Worm (Caenorhabditis elegans) whole organism, L4 larva: Measurements from ENCODE around the gene ttn-1.

ENCODE experiments used
- D1046.2 ChIP-seq: fragments of 200-800 bp; sonication (Bioruptor generic); IDR thresholded peaks from 2 replicates; pipeline ENCODE4 v1.3.6; 2022; ENCODE audit warnings: missing genetic modification characterization, missing compliant biosample characterization
- F10B5.3 ChIP-seq: sonication (generic microtip); optimal IDR thresholded peaks from 2 replicates; lab custom pipeline; 2016; ENCODE audit warnings: mild to moderate bottlenecking, missing genetic modification characterization, missing compliant biosample characterization
- T20F7.1 ChIP-seq: fragments of 200-800 bp; sonication (Bioruptor generic); optimal IDR thresholded peaks from 2 replicates; lab custom pipeline; 2018; ENCODE audit warnings: mild to moderate bottlenecking, missing genetic modification characterization, missing compliant biosample characterization
- T26A8.4 ChIP-seq: fragments of 200-800 bp; sonication (Bioruptor generic); IDR thresholded peaks from 2 replicates; pipeline ENCODE4 v1.3.6; 2022; ENCODE audit warnings: missing genetic modification characterization, missing compliant biosample characterization
- Y5F2A.4 ChIP-seq: fragments of 200-800 bp; sonication (Bioruptor generic); optimal IDR thresholded peaks from 2 replicates; lab custom pipeline; 2018; ENCODE audit warnings: mild to moderate bottlenecking, missing genetic modification characterization, missing compliant biosample characterization
- ZK337.2 ChIP-seq: fragments of 200-800 bp; sonication (Bioruptor generic); IDR thresholded peaks from 2 replicates; pipeline ENCODE4 v1.3.6; 2022; ENCODE audit warnings: missing genetic modification reagents, missing genetic modification characterization, missing compliant biosample characterization
- arid-1 ChIP-seq: fragments of 200-800 bp; sonication (Bioruptor generic); conservative IDR thresholded peaks from 2 replicates; pipeline ENCODE4 v1.3.6; 2022; ENCODE audit warnings: missing genetic modification reagents, missing genetic modification characterization, missing compliant biosample characterization
- attf-4 ChIP-seq: sonication (generic microtip); optimal IDR thresholded peaks from 3 replicates; lab custom pipeline; 2017; ENCODE audit warnings: missing biosample characterization, missing genetic modification characterization
- ceh-20 ChIP-seq: fragments of 200-800 bp; sonication (Bioruptor generic); IDR thresholded peaks from 2 replicates; pipeline ENCODE4 v1.3.6; 2022; ENCODE audit warnings: missing genetic modification reagents, missing genetic modification characterization, missing compliant biosample characterization
- ceh-62 ChIP-seq: sonication (generic microtip); optimal IDR thresholded peaks from 2 replicates; lab custom pipeline; 2017; ENCODE audit warnings: missing biosample characterization, missing genetic modification characterization
- ces-1 ChIP-seq: fragments of 150-350 bp; sonication (generic microtip); optimal IDR thresholded peaks from 4 replicates; lab custom pipeline; 2014; ENCODE audit warnings: missing biosample characterization, missing genetic modification reagents, missing genetic modification characterization
- cey-2 ChIP-seq: sonication (generic microtip); optimal IDR thresholded peaks from 3 replicates; lab custom pipeline; 2017; ENCODE audit warnings: missing genetic modification characterization, mild to moderate bottlenecking, missing compliant biosample characterization, antibody characterized with exemption, borderline replicate concordance; ENCODE audit not compliant: insufficient read depth
- daf-12 ChIP-seq: fragments of 150-350 bp; optimal IDR thresholded peaks from 2 replicates; lab custom pipeline; 2014; ENCODE audit warnings: missing biosample characterization, missing genetic modification reagents, missing genetic modification characterization
- daf-19 ChIP-seq: fragments of 200-800 bp; sonication (Bioruptor generic); conservative IDR thresholded peaks from 2 replicates; pipeline ENCODE4 v1.3.6; 2022; ENCODE audit warnings: missing genetic modification characterization, missing compliant biosample characterization
- dmd-6 ChIP-seq: fragments of 200-800 bp; sonication (Bioruptor generic); IDR thresholded peaks from 2 replicates; pipeline ENCODE4 v1.3.6; 2022; ENCODE audit warnings: missing genetic modification reagents, missing genetic modification characterization, missing compliant biosample characterization
- dmd-8 ChIP-seq: fragments of 200-800 bp; sonication (Bioruptor generic); IDR thresholded peaks from 2 replicates; pipeline ENCODE4 v1.3.6; 2022; ENCODE audit warnings: missing genetic modification characterization, missing compliant biosample characterization
- duxl-1 ChIP-seq: sonication (generic microtip); optimal IDR thresholded peaks from 2 replicates; lab custom pipeline; 2016; ENCODE audit warnings: mild to moderate bottlenecking, missing genetic modification characterization, moderate library complexity, missing compliant biosample characterization; ENCODE audit not compliant: poor library complexity
- dve-1 ChIP-seq: sonication (generic microtip); optimal IDR thresholded peaks from 2 replicates; lab custom pipeline; 2017; ENCODE audit warnings: antibody characterized with exemption, mild to moderate bottlenecking, missing genetic modification characterization, missing compliant biosample characterization; ENCODE audit not compliant: insufficient read depth
- gei-8 ChIP-seq: fragments of 200-800 bp; sonication (Bioruptor generic); optimal IDR thresholded peaks from 2 replicates; lab custom pipeline; 2018; ENCODE audit warnings: mild to moderate bottlenecking, missing genetic modification characterization, missing compliant biosample characterization
- hif-1 ChIP-seq, 2 experiments: sonication (generic microtip); optimal IDR thresholded peaks; 2 replicates each; lab custom pipeline; 2016 to 2017; ENCODE audit warnings: missing compliant biosample characterization in 2 of 2, missing genetic modification characterization in 2 of 2, missing genetic modification reagents in 2 of 2, missing genotype in 2 of 2, mild to moderate bottlenecking in 1 of 2
- lim-7 ChIP-seq: fragments of 200-800 bp; sonication (Bioruptor generic); IDR thresholded peaks from 2 replicates; pipeline ENCODE4 v1.3.6; 2022; ENCODE audit warnings: missing genetic modification characterization, missing compliant biosample characterization
- lin-29 ChIP-seq: fragments of 200-800 bp; sonication (Bioruptor generic); IDR thresholded peaks from 2 replicates; pipeline ENCODE4 v1.3.6; 2022; ENCODE audit warnings: missing genetic modification reagents, missing genetic modification characterization, missing compliant biosample characterization
- lin-38 ChIP-seq: fragments of 200-800 bp; sonication (Bioruptor generic); IDR thresholded peaks from 2 replicates; pipeline ENCODE4 v1.3.6; 2022; ENCODE audit warnings: missing genetic modification reagents, missing genetic modification characterization, missing compliant biosample characterization
- lin-39 ChIP-seq: fragments of 150-350 bp; optimal IDR thresholded peaks from 2 replicates; lab custom pipeline; 2014; ENCODE audit warnings: missing biosample characterization, missing genetic modification reagents, missing genetic modification characterization
- lir-3 ChIP-seq: sonication (generic microtip); optimal IDR thresholded peaks from 2 replicates; lab custom pipeline; 2016; ENCODE audit warnings: mild to moderate bottlenecking, missing genetic modification characterization, missing compliant biosample characterization
- lsy-2 ChIP-seq, 2 experiments: fragments of 150-350 bp in 1 of 2; sonication (generic microtip) in 1 of 2; optimal IDR thresholded peaks; 2 replicates each; lab custom pipeline; 2014 to 2017; ENCODE audit warnings: missing biosample characterization in 2 of 2, missing genetic modification characterization in 2 of 2
- madf-9 ChIP-seq: fragments of 200-800 bp; sonication (Bioruptor generic); conservative IDR thresholded peaks from 2 replicates; pipeline ENCODE4 v1.3.6; 2022; ENCODE audit warnings: missing genetic modification reagents, missing genetic modification characterization, missing compliant biosample characterization
- mdl-1 ChIP-seq, 2 experiments: fragments of 150-350 bp in 1 of 2; sonication (generic microtip) in 1 of 2; optimal IDR thresholded peaks; 2 replicates each; lab custom pipeline; 2014 to 2017; ENCODE audit warnings: missing biosample characterization in 2 of 2, missing genetic modification characterization in 2 of 2
- mdt-29 ChIP-seq: fragments of 200-800 bp; sonication (Bioruptor generic); IDR thresholded peaks from 2 replicates; pipeline ENCODE4 v1.3.6; 2022; ENCODE audit warnings: missing genetic modification reagents, missing genetic modification characterization, missing compliant biosample characterization
- nhr-10 ChIP-seq: fragments of 150-350 bp; optimal IDR thresholded peaks from 2 replicates; lab custom pipeline; 2014; ENCODE audit warnings: missing biosample characterization, missing genetic modification characterization
- nhr-11 ChIP-seq: fragments of 150-350 bp; optimal IDR thresholded peaks from 2 replicates; lab custom pipeline; 2014; ENCODE audit warnings: missing biosample characterization, missing genetic modification characterization
- nhr-28 ChIP-seq: fragments of 150-350 bp; optimal IDR thresholded peaks from 2 replicates; lab custom pipeline; 2014; ENCODE audit warnings: missing biosample characterization, missing genetic modification characterization
- nhr-48 ChIP-seq: sonication (generic microtip); optimal IDR thresholded peaks from 2 replicates; lab custom pipeline; 2016; ENCODE audit warnings: mild to moderate bottlenecking, missing genetic modification characterization, missing compliant biosample characterization
- pha-4 ChIP-seq, 2 experiments: fragments of 150-350 bp in 1 of 2; fragments of 200-800 bp in 1 of 2; sonication (Bioruptor generic) in 1 of 2; IDR thresholded peaks in 1 of 2; optimal IDR thresholded peaks in 1 of 2; 2 replicates each; pipeline versions ENCODE4 v1.3.6 to Lab custom; 2014 to 2022; ENCODE audit warnings: missing genetic modification characterization in 2 of 2, missing genetic modification reagents in 2 of 2, missing biosample characterization in 1 of 2, missing compliant biosample characterization in 1 of 2
- php-3 ChIP-seq: fragments of 200-800 bp; sonication (Bioruptor generic); IDR thresholded peaks from 2 replicates; pipeline ENCODE4 v1.3.6; 2022; ENCODE audit warnings: missing genetic modification reagents, missing genetic modification characterization, missing compliant biosample characterization
- pqm-1 ChIP-seq: sonication (generic microtip); optimal IDR thresholded peaks from 2 replicates; lab custom pipeline; 2017; ENCODE audit warnings: missing biosample characterization, missing genetic modification characterization
- rbr-2 ChIP-seq: sonication (generic microtip); optimal IDR thresholded peaks from 2 replicates; lab custom pipeline; 2016; ENCODE audit warnings: missing genotype, missing genetic modification characterization, missing compliant biosample characterization
- saeg-2 ChIP-seq: fragments of 200-800 bp; sonication (Bioruptor generic); IDR thresholded peaks from 2 replicates; pipeline ENCODE4 v1.3.6; 2022; ENCODE audit warnings: missing genetic modification reagents, missing genetic modification characterization, missing compliant biosample characterization
- snpc-4 ChIP-seq: fragments of 150-350 bp; optimal IDR thresholded peaks from 2 replicates; lab custom pipeline; 2014; ENCODE audit warnings: missing biosample characterization, missing genetic modification characterization
- spr-1 ChIP-seq: sonication (generic microtip); optimal IDR thresholded peaks from 2 replicates; lab custom pipeline; 2016; ENCODE audit warnings: mild to moderate bottlenecking, missing genetic modification characterization, missing compliant biosample characterization
- spr-3 ChIP-seq: fragments of 200-800 bp; sonication (Bioruptor generic); optimal IDR thresholded peaks from 2 replicates; lab custom pipeline; 2018; ENCODE audit warnings: mild to moderate bottlenecking, missing genetic modification characterization, missing compliant biosample characterization
- tag-97 ChIP-seq: fragments of 200-800 bp; sonication (Bioruptor generic); IDR thresholded peaks from 2 replicates; pipeline ENCODE4 v1.3.6; 2022; ENCODE audit warnings: missing genetic modification characterization, missing compliant biosample characterization
- tra-1 ChIP-seq: fragments of 200-800 bp; sonication (Bioruptor generic); IDR thresholded peaks from 2 replicates; pipeline ENCODE4 v1.3.6; 2022; ENCODE audit warnings: missing genetic modification reagents, missing genetic modification characterization, missing compliant biosample characterization
- unc-62 ChIP-seq, 3 experiments: fragments of 150-350 bp in 1 of 3; sonication (generic microtip); optimal IDR thresholded peaks in 2 of 3; peaks in 1 of 3; 1 replicate in 1 of 3; 2 replicates in 2 of 3; lab custom pipeline; 2014 to 2017; ENCODE audit warnings: missing biosample characterization in 3 of 3, missing genetic modification characterization in 3 of 3, missing genetic modification reagents in 3 of 3, missing genotype in 1 of 3
- vab-7 ChIP-seq: fragments of 200-800 bp; sonication (Bioruptor generic); IDR thresholded peaks from 2 replicates; pipeline ENCODE4 v1.3.6; 2022; ENCODE audit warnings: missing genetic modification reagents, missing genetic modification characterization, missing compliant biosample characterization
- zip-11 ChIP-seq: fragments of 200-800 bp; sonication (Bioruptor generic); IDR thresholded peaks from 2 replicates; pipeline ENCODE4 v1.3.6; 2022; ENCODE audit warnings: missing genetic modification characterization, missing compliant biosample characterization
- ztf-11 ChIP-seq: fragments of 150-350 bp; optimal IDR thresholded peaks from 2 replicates; lab custom pipeline; 2014; ENCODE audit warnings: missing biosample characterization, missing genetic modification characterization

ttn-1 gene

ce11 chrV:6240735-6241134, 38.3 kb upstream of the ttn-1 start (continued):
- TF ChIP-seq lin-29 (GFP tag; lab: Robert Waterston, UW) (peak; percentile 52; the same call in 1 of the 2 replicates), ceh-20 (GFP tag; lab: Robert Waterston, UW) (no peak), T26A8.4 (GFP tag; lab: Robert Waterston, UW) (peak; percentile 37; the same call in 1 of the 2 replicates), zip-11 (GFP tag; lab: Robert Waterston, UW) (no peak), cey-2 (tag; lab: Kevin White, UChicago) (no peak), unc-62 (GFP tag; optimal IDR thresholded peaks at IDR 0.05 in 1 of 2; lab: Kevin White, UChicago) (peak in 1 of 2 experiments; percentile 59), unc-62 (tag; optimal IDR thresholded peaks at IDR 0.05; lab: Kevin White, UChicago) (no peak), gei-8 (GFP tag; lab: Kevin White, UChicago) (peak; percentile 22)

- no peak; the same call in 1 of the 2 replicates for TF ChIP-seq tra-1 (GFP tag; lab: Robert Waterston, UW)
- TF ChIP-seq snpc-4: no peak
- TF ChIP-seq hif-1 (tag; optimal IDR thresholded peaks at IDR 0.05; lab: Kevin White, UChicago): peak in 1 of 2 experiments; percentile 32
- no peak for TF ChIP-seq tag-97
- TF ChIP-seq lir-3 (tag; lab: Kevin White, UChicago): no peak
- TF ChIP-seq zip-11 (GFP tag; lab: Robert Waterston, UW): no peak
- no peak for TF ChIP-seq madf-9 (GFP tag; lab: Robert Waterston, UW)
- peak in 1 of 2 experiments; percentile 59 for TF ChIP-seq lsy-2 (tag; optimal IDR thresholded peaks at IDR 0.05; lab: Kevin White, UChicago)
- TF ChIP-seq ztf-11 (tag; lab: Kevin White, UChicago): no peak
- peak; percentile 54 for TF ChIP-seq nhr-10 (tag; lab: Kevin White, UChicago)
- TF ChIP-seq nhr-11 (tag; lab: Kevin White, UChicago): no peak
- peak; percentile 95 for TF ChIP-seq dmd-6
- TF ChIP-seq lin-39 (tag; lab: Kevin White, UChicago): no peak
- TF ChIP-seq Y5F2A.4 (GFP tag; lab: Kevin White, UChicago): no peak
- no peak for TF ChIP-seq daf-12 (tag; lab: Kevin White, UChicago)
- TF ChIP-seq pqm-1 (tag; lab: Kevin White, UChicago): no peak
- no peak for TF ChIP-seq daf-19 (GFP tag; lab: Robert Waterston, UW)
- TF ChIP-seq nhr-28: peak; percentile 82
- no peak for TF ChIP-seq lin-29 (GFP tag; lab: Robert Waterston, UW)
- TF ChIP-seq ceh-62 (tag; lab: Kevin White, UChicago): no peak
- TF ChIP-seq dve-1: peak; percentile 63
- TF ChIP-seq mdl-1 (tag; optimal IDR thresholded peaks at IDR 0.05; lab: Kevin White, UChicago): peak; percentile 62 to 86
- TF ChIP-seq ZK337.2 (GFP tag; lab: Robert Waterston, UW): no peak
- TF ChIP-seq D1046.2: no peak
- no peak for TF ChIP-seq F10B5.3
- no peak for TF ChIP-seq arid-1 (GFP tag; lab: Robert Waterston, UW)
- no peak for TF ChIP-seq pha-4 (GFP tag; IDR thresholded peaks at IDR 0.05; lab: Robert Waterston, UW)
- no peak for TF ChIP-seq pha-4 (tag; optimal IDR thresholded peaks at IDR 0.05; lab: Kevin White, UChicago)
- no peak for TF ChIP-seq attf-4 (tag; lab: Kevin White, UChicago)
- no peak for TF ChIP-seq lim-7 (GFP tag; lab: Robert Waterston, UW)
- no peak for TF ChIP-seq lin-38 (GFP tag; lab: Robert Waterston, UW)
- no peak for TF ChIP-seq php-3
- TF ChIP-seq spr-3 (GFP tag; lab: Kevin White, UChicago): no peak
- no peak for TF ChIP-seq spr-1 (tag; lab: Kevin White, UChicago)
- 0 out of 2 replicates have a peak, but pooled peaks have one; percentile 14 for TF ChIP-seq ceh-20 (GFP tag; lab: Robert Waterston, UW)
- no peak for TF ChIP-seq T26A8.4 (GFP tag; lab: Robert Waterston, UW)
- TF ChIP-seq vab-7 (GFP tag; lab: Robert Waterston, UW): no peak
- TF ChIP-seq dmd-8 (GFP tag; lab: Robert Waterston, UW): no peak
- TF ChIP-seq rbr-2: no peak
- TF ChIP-seq nhr-48 (tag; lab: Kevin White, UChicago): peak; percentile 98
- no peak for TF ChIP-seq saeg-2
- TF ChIP-seq T20F7.1 (GFP tag; lab: Kevin White, UChicago): no peak
- TF ChIP-seq mdt-29: no peak; the same call in 1 of the 2 replicates
- no peak for TF ChIP-seq ces-1 (GFP tag; lab: Kevin White, UChicago)
- peak; percentile 0 for TF ChIP-seq cey-2 (tag; lab: Kevin White, UChicago)
- no peak for TF ChIP-seq duxl-1
These were observed 37.4 kb upstream of the ttn-1 start for ce11 chrV:6239855-6240254.
